Worm (Caenorhabditis elegans) whole organism, mixed stage, embryonic: Measurements from ENCODE around the gene C17B7.10.

Experiments
- M03D4.4 ChIP-seq: sonication (generic microtip); optimal IDR thresholded peaks from 2 replicates; lab custom pipeline; 2017; ENCODE audit warnings: mild to moderate bottlenecking, missing genetic modification characterization, missing compliant biosample characterization
- bed-3 ChIP-seq: fragments of 200-800 bp; sonication (Bioruptor generic); optimal IDR thresholded peaks from 3 replicates; lab custom pipeline; 2018; ENCODE audit warnings: mild to moderate bottlenecking, missing genetic modification characterization, moderate library complexity, missing compliant biosample characterization
- blmp-1 ChIP-seq: fragments of 150-350 bp; optimal IDR thresholded peaks from 2 replicates; lab custom pipeline; 2014; ENCODE audit warnings: missing biosample characterization, missing genetic modification characterization
- ceh-39 ChIP-seq: fragments of 150-350 bp; optimal IDR thresholded peaks from 2 replicates; lab custom pipeline; 2014; ENCODE audit warnings: missing biosample characterization, missing genetic modification characterization
- ceh-43 ChIP-seq: fragments of 200-800 bp; sonication (Bioruptor generic); optimal IDR thresholded peaks from 2 replicates; lab custom pipeline; 2018; ENCODE audit warnings: mild to moderate bottlenecking, missing genetic modification characterization, moderate library complexity, missing compliant biosample characterization
- ceh-83 ChIP-seq: fragments of 200-800 bp; sonication (Bioruptor generic); optimal IDR thresholded peaks from 2 replicates; lab custom pipeline; 2018; ENCODE audit warnings: mild to moderate bottlenecking, missing genetic modification characterization, missing compliant biosample characterization
- ces-1 ChIP-seq: fragments of 150-350 bp; optimal IDR thresholded peaks from 2 replicates; lab custom pipeline; 2014; ENCODE audit warnings: missing biosample characterization, missing genetic modification reagents, missing genetic modification characterization
- cnd-1 ChIP-seq: fragments of 200-800 bp; sonication (Bioruptor generic); optimal IDR thresholded peaks from 2 replicates; lab custom pipeline; 2018; ENCODE audit warnings: mild to moderate bottlenecking, missing genetic modification characterization, missing compliant biosample characterization
- drap-1 ChIP-seq: fragments of 200-800 bp; sonication (Bioruptor generic); optimal IDR thresholded peaks from 3 replicates; lab custom pipeline; 2018; ENCODE audit warnings: mild to moderate bottlenecking, missing genetic modification characterization, missing compliant biosample characterization
- elt-1 ChIP-seq: sonication (generic microtip); optimal IDR thresholded peaks from 2 replicates; lab custom pipeline; 2017; ENCODE audit warnings: missing genetic modification characterization, mild to moderate bottlenecking, missing compliant biosample characterization, antibody characterized with exemption, moderate library complexity, borderline replicate concordance; ENCODE audit not compliant: insufficient read depth
- elt-3 ChIP-seq: fragments of 150-350 bp; optimal IDR thresholded peaks from 2 replicates; lab custom pipeline; 2014; ENCODE audit warnings: missing biosample characterization, missing genetic modification characterization
- flh-1 ChIP-seq: fragments of 200-800 bp; sonication (Bioruptor generic); optimal IDR thresholded peaks from 2 replicates; lab custom pipeline; 2018; ENCODE audit warnings: mild to moderate bottlenecking, missing genetic modification characterization, moderate library complexity, missing compliant biosample characterization
- ham-2 ChIP-seq: fragments of 200-800 bp; sonication (Bioruptor generic); optimal IDR thresholded peaks from 2 replicates; lab custom pipeline; 2018; ENCODE audit warnings: mild to moderate bottlenecking, missing genetic modification characterization, missing compliant biosample characterization
- hlh-1 ChIP-seq: fragments of 150-350 bp; optimal IDR thresholded peaks from 2 replicates; lab custom pipeline; 2014; ENCODE audit warnings: missing biosample characterization, missing genetic modification reagents, missing genetic modification characterization
- lin-13 ChIP-seq: fragments of 150-350 bp; optimal IDR thresholded peaks from 2 replicates; lab custom pipeline; 2014; ENCODE audit warnings: missing biosample characterization, missing genetic modification characterization
- lin-32 ChIP-seq: fragments of 200-800 bp; sonication (Bioruptor generic); optimal IDR thresholded peaks from 2 replicates; lab custom pipeline; 2018; ENCODE audit warnings: mild to moderate bottlenecking, missing genetic modification characterization, missing compliant biosample characterization
- lsy-2 ChIP-seq: fragments of 150-350 bp; optimal IDR thresholded peaks from 2 replicates; lab custom pipeline; 2014; ENCODE audit warnings: missing biosample characterization, missing genetic modification characterization
- mab-5 ChIP-seq: fragments of 150-350 bp; optimal IDR thresholded peaks from 2 replicates; lab custom pipeline; 2014; ENCODE audit warnings: missing biosample characterization, missing genetic modification characterization
- mep-1 ChIP-seq: fragments of 150-350 bp; optimal IDR thresholded peaks from 2 replicates; lab custom pipeline; 2017; ENCODE audit warnings: missing biosample characterization, missing genetic modification reagents, missing genetic modification characterization, inconsistent platforms
- mls-2 ChIP-seq: sonication (generic microtip); optimal IDR thresholded peaks from 2 replicates; lab custom pipeline; 2016; ENCODE audit warnings: mild to moderate bottlenecking, missing genetic modification characterization, moderate library complexity, missing compliant biosample characterization
- nhr-12 ChIP-seq: fragments of 150-350 bp; optimal IDR thresholded peaks from 2 replicates; lab custom pipeline; 2014; ENCODE audit warnings: missing biosample characterization, missing genetic modification characterization
- nhr-2 ChIP-seq: fragments of 150-350 bp; optimal IDR thresholded peaks from 2 replicates; lab custom pipeline; 2014; ENCODE audit warnings: missing biosample characterization, missing genetic modification characterization
- nhr-237 ChIP-seq: fragments of 150-350 bp; optimal IDR thresholded peaks from 2 replicates; lab custom pipeline; 2014; ENCODE audit warnings: missing biosample characterization, missing genetic modification characterization
- nhr-76 ChIP-seq: sonication (generic microtip); optimal IDR thresholded peaks from 2 replicates; lab custom pipeline; 2017; ENCODE audit warnings: missing biosample characterization, missing genetic modification characterization
- pha-4 ChIP-seq: fragments of 150-350 bp; optimal IDR thresholded peaks from 2 replicates; lab custom pipeline; 2018; ENCODE audit warnings: missing biosample characterization, missing genetic modification reagents, missing genetic modification characterization
- sem-2 ChIP-seq: fragments of 200-800 bp; sonication (Bioruptor generic); optimal IDR thresholded peaks from 2 replicates; lab custom pipeline; 2018; ENCODE audit warnings: mild to moderate bottlenecking, missing genetic modification characterization, missing compliant biosample characterization
- sptf-1 ChIP-seq: sonication (generic microtip); optimal IDR thresholded peaks from 2 replicates; lab custom pipeline; 2017; ENCODE audit warnings: mild to moderate bottlenecking, missing genetic modification characterization, moderate library complexity, missing compliant biosample characterization
- unc-120 ChIP-seq: sonication (generic microtip); optimal IDR thresholded peaks from 2 replicates; lab custom pipeline; 2017; ENCODE audit warnings: missing genetic modification characterization, missing compliant biosample characterization; ENCODE audit not compliant: poor library complexity, severe bottlenecking
- unc-39 ChIP-seq: fragments of 150-350 bp; optimal IDR thresholded peaks from 2 replicates; lab custom pipeline; 2014; ENCODE audit warnings: missing biosample characterization, missing genetic modification characterization
- unc-62 ChIP-seq: fragments of 150-350 bp; optimal IDR thresholded peaks from 2 replicates; lab custom pipeline; 2014; ENCODE audit warnings: missing biosample characterization, missing genetic modification reagents, missing genetic modification characterization
- zip-8 ChIP-seq: fragments of 150-350 bp; optimal IDR thresholded peaks from 2 replicates; lab custom pipeline; 2014; ENCODE audit warnings: missing biosample characterization, missing genetic modification characterization
- ztf-11 ChIP-seq: fragments of 150-350 bp; optimal IDR thresholded peaks from 2 replicates; lab custom pipeline; 2014; ENCODE audit warnings: missing biosample characterization, missing genetic modification characterization

C17B7.10 gene

DNA sequence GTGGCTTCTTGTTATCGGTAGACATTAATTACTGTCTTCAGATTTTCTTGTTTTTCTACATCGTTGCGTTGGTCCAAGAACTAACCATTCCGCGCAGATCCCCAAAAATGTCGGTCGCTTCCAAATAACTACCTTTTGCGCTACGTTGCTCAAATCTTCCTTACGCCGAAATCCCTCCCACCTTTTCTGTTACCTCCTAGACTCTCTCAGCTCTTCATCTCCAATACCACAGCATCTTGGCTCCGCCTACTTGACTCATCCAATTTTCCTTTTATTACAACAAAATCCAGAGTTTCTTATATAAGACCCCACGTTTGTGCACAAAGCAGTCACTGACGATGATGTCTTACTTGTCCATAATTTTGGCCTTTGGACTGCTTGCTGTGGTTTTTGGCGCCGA, 11.1 kb upstream of the C17B7.10 start, which contains the start of gene C17B7.12:
Gene C17B7.12 (plus strand): TSS at position 301 of the 400 bp plus-strand sequence.
- no peak for TF ChIP-seq bed-3 (GFP tag; lab: Kevin White, UChicago)
- no peak for TF ChIP-seq elt-3 (tag; lab: Kevin White, UChicago)

DNA sequence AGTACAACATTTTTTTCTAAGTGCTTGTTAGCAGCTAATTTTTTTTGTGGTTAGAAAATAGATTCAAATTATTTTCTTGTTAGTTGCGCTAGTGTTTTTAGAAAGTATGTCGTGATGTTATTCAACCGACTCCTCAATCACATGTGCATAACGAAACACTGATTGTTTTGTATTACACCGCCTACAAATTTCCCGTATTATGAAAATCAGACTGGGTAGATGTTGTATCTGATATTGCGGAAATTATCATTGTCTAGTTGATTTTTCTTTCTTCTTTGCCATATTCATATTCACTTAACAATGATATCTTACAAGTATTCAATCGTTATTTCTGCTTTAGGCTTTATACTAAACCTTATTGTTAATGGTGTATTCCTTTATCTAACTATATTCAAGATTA, 9.5 kb upstream of the C17B7.10 start, which contains the start of gene str-63:
Gene str-63 (plus strand): TSS at position 301 of the 400 bp plus-strand sequence.
- TF ChIP-seq lin-13 (tag; lab: Kevin White, UChicago): no peak
- TF ChIP-seq lsy-2 (tag; lab: Kevin White, UChicago): no peak
- no peak for TF ChIP-seq nhr-2 (tag; lab: Kevin White, UChicago)
- no peak for TF ChIP-seq ham-2 (GFP tag; lab: Kevin White, UChicago)
- TF ChIP-seq lin-32 (GFP tag; lab: Kevin White, UChicago): no peak
- no peak for TF ChIP-seq sptf-1 (tag; lab: Kevin White, UChicago)
- no peak for TF ChIP-seq cnd-1 (tag; lab: Kevin White, UChicago)
- TF ChIP-seq zip-8: no peak
- TF ChIP-seq ceh-39 (tag; lab: Kevin White, UChicago): no peak
- TF ChIP-seq ztf-11 (tag; lab: Kevin White, UChicago): no peak
- no peak for TF ChIP-seq nhr-76 (tag; lab: Kevin White, UChicago)
- TF ChIP-seq unc-120: no peak
- TF ChIP-seq bed-3 (GFP tag; lab: Kevin White, UChicago): no peak
- TF ChIP-seq nhr-237 (tag; lab: Kevin White, UChicago): no peak
- no peak for TF ChIP-seq M03D4.4 (tag; lab: Kevin White, UChicago)

DNA sequence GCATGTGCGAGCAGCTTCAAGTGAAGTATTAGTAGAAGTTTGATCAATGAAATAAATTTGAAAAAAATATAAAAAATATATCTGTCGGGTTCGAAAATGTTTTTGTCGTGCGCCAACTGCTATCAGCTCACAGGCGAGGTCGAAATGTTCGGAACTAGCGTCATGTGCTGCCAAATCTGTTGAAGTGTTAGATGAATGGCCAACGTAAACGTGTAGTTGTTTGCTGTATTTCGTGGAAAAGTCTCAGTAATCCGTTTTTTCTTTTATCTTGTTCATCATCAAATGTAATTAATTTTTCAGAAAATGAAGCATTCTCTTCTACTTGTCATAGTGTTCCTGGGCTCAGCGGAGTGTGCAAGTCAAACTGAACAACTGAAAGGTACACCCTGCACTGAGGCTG, 8.1 kb upstream of the C17B7.10 start, which contains the start of gene C17B7.15:
Gene C17B7.15 (plus strand): TSS at position 301 of the 400 bp plus-strand sequence.
- TF ChIP-seq hlh-1 (tag; lab: Kevin White, UChicago) (no peak), ceh-43 (GFP tag; lab: Kevin White, UChicago) (no peak), blmp-1 (tag; lab: Kevin White, UChicago) (no peak), unc-62 (no peak), ztf-11 (tag; lab: Kevin White, UChicago) (no peak), ces-1 (no peak)
- TF ChIP-seq, all 35 proteins: peak for 0

DNA sequence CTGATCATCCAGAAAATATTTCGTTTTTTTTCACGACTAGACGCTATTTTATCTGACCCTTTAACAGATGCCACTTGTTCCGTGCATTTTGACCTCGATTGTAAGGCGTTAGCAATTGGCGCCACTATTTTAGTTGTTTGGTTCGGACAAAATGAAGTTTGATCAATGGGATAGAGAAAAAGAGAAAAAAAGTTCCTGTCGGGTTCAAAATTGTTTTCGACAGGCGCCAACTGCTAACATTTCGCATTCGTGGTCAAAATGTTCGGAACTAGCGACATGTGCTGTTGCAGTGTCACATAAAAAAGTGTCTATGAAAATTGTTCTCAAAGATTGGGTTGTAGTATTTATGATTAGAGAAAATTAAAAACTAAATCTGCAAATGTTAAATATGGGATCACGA, 5.7 kb upstream of the C17B7.10 start:
- TF ChIP-seq pha-4 (tag; lab: Kevin White, UChicago) (no peak), mab-5 (no peak), elt-3 (tag; lab: Kevin White, UChicago) (no peak), unc-39 (tag; lab: Kevin White, UChicago) (no peak), nhr-76 (tag; lab: Kevin White, UChicago) (no peak), sem-2 (GFP tag; lab: Kevin White, UChicago) (no peak), ces-1 (no peak), mls-2 (tag; lab: Kevin White, UChicago) (no peak), M03D4.4 (tag; lab: Kevin White, UChicago) (no peak), sptf-1 (tag; lab: Kevin White, UChicago) (no peak), blmp-1 (tag; lab: Kevin White, UChicago) (no peak), drap-1 (GFP tag; lab: Kevin White, UChicago) (no peak), bed-3 (GFP tag; lab: Kevin White, UChicago) (no peak)
- TF ChIP-seq, all 35 proteins: peak for 0

DNA sequence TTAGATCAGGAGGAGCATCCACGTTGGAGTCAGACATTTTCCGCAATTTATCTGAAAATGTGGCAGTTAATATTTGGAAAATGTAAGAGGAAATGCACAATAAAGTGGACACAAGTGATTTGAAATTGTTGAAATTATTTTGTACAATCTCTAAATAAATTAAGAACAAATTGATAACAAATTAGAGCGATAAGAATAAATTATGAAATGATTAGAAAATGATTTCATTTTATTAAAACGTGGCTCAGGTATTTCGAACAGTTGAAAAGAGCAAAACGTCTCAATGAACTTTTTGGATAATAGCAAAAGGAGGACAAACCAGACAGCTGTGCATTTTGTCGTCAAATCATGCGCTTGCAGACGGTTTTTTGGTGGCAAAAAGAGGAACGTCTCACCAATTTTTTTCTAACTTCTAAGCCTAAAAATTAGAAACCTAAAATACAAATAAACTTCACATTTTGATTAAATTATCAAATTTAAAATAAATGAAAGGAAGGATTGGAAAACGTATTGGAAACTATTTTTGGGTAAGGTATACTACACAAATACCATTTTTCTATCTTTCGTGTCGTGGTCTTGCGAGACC, 4.7 kb upstream of the C17B7.10 start, which contains the start of gene fbxa-65:
Gene fbxa-65 (minus strand): TSS at position 51 of the 586 bp plus-strand sequence.
- no peak for TF ChIP-seq bed-3 (GFP tag; lab: Kevin White, UChicago)
- no peak for TF ChIP-seq pha-4 (tag; lab: Kevin White, UChicago)
- no peak for TF ChIP-seq hlh-1 (tag; lab: Kevin White, UChicago)
- TF ChIP-seq elt-3 (tag; lab: Kevin White, UChicago): no peak
- no peak for TF ChIP-seq flh-1
- TF ChIP-seq lsy-2 (tag; lab: Kevin White, UChicago): no peak
- no peak for TF ChIP-seq sem-2 (GFP tag; lab: Kevin White, UChicago)
- TF ChIP-seq drap-1 (GFP tag; lab: Kevin White, UChicago): no peak
- no peak for TF ChIP-seq ztf-11 (tag; lab: Kevin White, UChicago)
- no peak for TF ChIP-seq ceh-83 (GFP tag; lab: Kevin White, UChicago)
- no peak for TF ChIP-seq lin-13 (tag; lab: Kevin White, UChicago)
- no peak for TF ChIP-seq elt-1 (tag; lab: Kevin White, UChicago)
- TF ChIP-seq lin-32 (GFP tag; lab: Kevin White, UChicago): no peak
- TF ChIP-seq nhr-12 (tag; lab: Kevin White, UChicago): no peak
- TF ChIP-seq ces-1: no peak
- TF ChIP-seq mep-1 (tag; lab: Kevin White, UChicago): no peak
